Worm (Caenorhabditis elegans) whole organism, midembryonic: Measurements from ENCODE around the gene nhr-172.
"Not testable (repeated sequence)": the region's sequence is repeated elsewhere in the genome, so short reads cannot be mapped to it uniquely, and the experiment has no call there.

Source experiments
- T22C8.4 ChIP-seq: fragments of 200-800 bp; sonication (Bioruptor generic); IDR thresholded peaks from 2 replicates; pipeline ENCODE4 v1.3.6; 2022; ENCODE audit warnings: missing genetic modification characterization, missing compliant biosample characterization
- cog-1 ChIP-seq: sonication (generic microtip); optimal IDR thresholded peaks from 2 replicates; lab custom pipeline; 2016; ENCODE audit warnings: missing genetic modification characterization, missing compliant biosample characterization
- flt-1 ChIP-seq: fragments of 200-800 bp; sonication (Bioruptor generic); IDR thresholded peaks from 2 replicates; pipeline ENCODE4 v1.3.6; 2022; ENCODE audit warnings: missing genetic modification characterization, missing compliant biosample characterization
- klf-2 ChIP-seq: fragments of 200-800 bp; sonication (Bioruptor generic); conservative IDR thresholded peaks from 2 replicates; pipeline ENCODE4 v1.3.6; 2022; ENCODE audit warnings: missing genetic modification reagents, missing genetic modification characterization, missing compliant biosample characterization
- med-1 ChIP-seq: sonication (generic microtip); optimal IDR thresholded peaks from 2 replicates; lab custom pipeline; 2017; ENCODE audit warnings: missing genetic modification characterization, mild to moderate bottlenecking, missing compliant biosample characterization, antibody characterized with exemption, missing genetic modification reagents; ENCODE audit not compliant: insufficient read depth
- ref-1 ChIP-seq: fragments of 200-800 bp; sonication (Bioruptor generic); conservative IDR thresholded peaks from 2 replicates; pipeline ENCODE4 v1.3.6; 2022; ENCODE audit warnings: missing genetic modification reagents, missing genetic modification characterization, missing compliant biosample characterization
- tab-1 ChIP-seq: fragments of 200-800 bp; sonication (Bioruptor generic); IDR thresholded peaks from 2 replicates; pipeline ENCODE4 v1.3.6; 2022; ENCODE audit warnings: missing genetic modification characterization, missing compliant biosample characterization
- ztf-23 ChIP-seq: fragments of 200-800 bp; sonication (Bioruptor generic); IDR thresholded peaks from 2 replicates; pipeline ENCODE4 v1.3.6; 2022; ENCODE audit warnings: missing genetic modification reagents, missing genetic modification characterization, missing compliant biosample characterization
- ztf-29 ChIP-seq: fragments of 200-800 bp; sonication (Bioruptor generic); IDR thresholded peaks from 2 replicates; pipeline ENCODE4 v1.3.6; 2022; ENCODE audit warnings: missing genetic modification reagents, missing genetic modification characterization, missing compliant biosample characterization

nhr-172 gene

ce11 chrV:7492924-7493323 lies 15.9 kb upstream of the nhr-172 start, which contains the start of gene srbc-10:
srbc-10 (minus strand) TSS chrV:7493024.
- TF ChIP-seq cog-1 (tag; lab: Kevin White, UChicago) (no peak), flt-1 (no peak), ref-1 (GFP tag; lab: Robert Waterston, UW) (no peak), T22C8.4 (GFP tag; lab: Robert Waterston, UW) (no peak), med-1 (no peak), tab-1 (GFP tag; lab: Robert Waterston, UW) (no peak)

DNA sequence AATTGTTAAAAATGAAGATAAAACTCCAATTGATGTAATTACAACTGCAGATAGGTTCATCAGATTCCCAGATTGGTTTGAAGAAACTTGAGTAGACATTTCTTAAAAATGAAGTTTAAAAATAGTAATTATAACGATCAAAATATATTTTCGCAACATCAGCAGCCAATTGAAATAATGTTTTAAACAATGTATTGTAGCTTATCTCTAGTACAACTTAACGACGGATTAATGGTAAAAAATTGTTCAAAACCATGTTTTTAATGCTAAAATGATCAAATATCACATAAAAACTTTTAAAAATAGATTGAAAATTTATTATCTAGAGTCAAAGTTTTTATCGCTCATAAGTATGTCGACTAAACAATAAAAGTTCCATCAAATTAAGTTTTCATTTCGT lies 13.6 kb upstream of the nhr-172 start, which contains the start of gene srbc-11:
Gene srbc-11, minus strand, starts transcription at position 101 of the 400 bp plus-strand sequence.
- TF ChIP-seq cog-1 (tag; lab: Kevin White, UChicago) (no peak), ztf-23 (GFP tag; lab: Robert Waterston, UW) (no peak), tab-1 (GFP tag; lab: Robert Waterston, UW) (no peak), ref-1 (GFP tag; lab: Robert Waterston, UW) (no peak), med-1 (no peak), ztf-29 (GFP tag; lab: Robert Waterston, UW) (no peak), klf-2 (no peak), T22C8.4 (GFP tag; lab: Robert Waterston, UW) (no peak), flt-1 (no peak)

ce11 chrV:7497440-7497839 lies 11.4 kb upstream of the nhr-172 start, which contains the start of gene srh-79:
srh-79 (plus strand) TSS chrV:7497740.
- TF ChIP-seq ref-1 (GFP tag; lab: Robert Waterston, UW) (no peak), ztf-29 (GFP tag; lab: Robert Waterston, UW) (no peak), cog-1 (tag; lab: Kevin White, UChicago) (no peak), flt-1 (no peak), tab-1 (GFP tag; lab: Robert Waterston, UW) (no peak), T22C8.4 (GFP tag; lab: Robert Waterston, UW) (no peak), ztf-23 (GFP tag; lab: Robert Waterston, UW) (no peak), med-1 (no peak), klf-2 (no peak)

ce11 chrV:7501194-7501593 lies 7.6 kb upstream of the nhr-172 start:
- TF ChIP-seq tab-1 (GFP tag; lab: Robert Waterston, UW): no peak
- TF ChIP-seq ztf-29 (GFP tag; lab: Robert Waterston, UW): no peak
- TF ChIP-seq flt-1: no peak
- no peak for TF ChIP-seq ztf-23 (GFP tag; lab: Robert Waterston, UW)
- TF ChIP-seq ref-1 (GFP tag; lab: Robert Waterston, UW): no peak
- no peak for TF ChIP-seq T22C8.4 (GFP tag; lab: Robert Waterston, UW)
- no peak for TF ChIP-seq cog-1 (tag; lab: Kevin White, UChicago)
- no peak for TF ChIP-seq med-1
- no peak for TF ChIP-seq klf-2

- no peak for TF ChIP-seq klf-2
- no peak for TF ChIP-seq T22C8.4 (GFP tag; lab: Robert Waterston, UW)
- no peak for TF ChIP-seq ztf-23 (GFP tag; lab: Robert Waterston, UW)
- TF ChIP-seq cog-1 (tag; lab: Kevin White, UChicago): no peak
- TF ChIP-seq tab-1 (GFP tag; lab: Robert Waterston, UW): no peak
- TF ChIP-seq med-1: no peak
Measured at ce11 chrV:7504271-7504670, 4.5 kb upstream of the nhr-172 start, which contains the start of gene srh-229. srh-229 (minus strand) TSS chrV:7504371.

- TF ChIP-seq T22C8.4 (GFP tag; lab: Robert Waterston, UW) (no peak), flt-1 (no peak), klf-2 (no peak), tab-1 (GFP tag; lab: Robert Waterston, UW) (no peak), ztf-23 (GFP tag; lab: Robert Waterston, UW) (no peak), ztf-29 (GFP tag; lab: Robert Waterston, UW) (no peak), med-1 (no peak), cog-1 (tag; lab: Kevin White, UChicago) (no peak), ref-1 (GFP tag; lab: Robert Waterston, UW) (no peak)
Measured at ce11 chrV:7506207-7506606, 2.6 kb upstream of the nhr-172 start.

- not testable (repeated sequence) for TF ChIP-seq ref-1 (GFP tag; lab: Robert Waterston, UW); T22C8.4 (GFP tag; lab: Robert Waterston, UW); flt-1
Measured at ce11 chrV:7511465-7511864, 2.7 kb downstream of the nhr-172 start, which contains the start of gene nhr-171. nhr-171 (plus strand) TSS chrV:7511765.

- no peak for TF ChIP-seq ztf-23 (GFP tag; lab: Robert Waterston, UW)
- no peak for TF ChIP-seq klf-2
- TF ChIP-seq T22C8.4 (GFP tag; lab: Robert Waterston, UW): no peak
- TF ChIP-seq cog-1 (tag; lab: Kevin White, UChicago): no peak
- no peak for TF ChIP-seq flt-1
- no peak for TF ChIP-seq tab-1 (GFP tag; lab: Robert Waterston, UW)
- no peak for TF ChIP-seq ztf-29 (GFP tag; lab: Robert Waterston, UW)
- TF ChIP-seq ref-1 (GFP tag; lab: Robert Waterston, UW): no peak
- no peak for TF ChIP-seq med-1
Measured at ce11 chrV:7514939-7515338, 6.1 kb downstream of the nhr-172 start, which contains the start of gene srb-18. srb-18 (plus strand) TSS chrV:7515239.

DNA sequence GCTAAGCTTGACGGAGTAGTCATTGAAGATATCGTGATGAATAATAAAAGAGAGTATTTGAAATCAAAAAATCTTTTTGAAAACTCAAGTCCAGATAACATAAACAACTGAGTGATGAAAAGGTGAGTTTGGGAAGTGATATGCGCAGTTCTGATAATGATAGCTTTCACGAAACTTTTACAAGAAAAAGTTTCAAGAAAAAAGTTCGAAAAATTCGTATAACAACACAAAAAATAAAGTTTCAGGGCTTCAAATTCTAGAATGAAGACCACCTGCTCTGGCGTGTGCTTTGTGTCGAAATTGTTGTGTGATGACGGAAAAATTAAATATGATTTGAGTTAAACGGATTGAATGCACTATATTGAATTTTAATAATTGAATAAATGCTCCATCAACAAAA lies 11.3 kb downstream of the nhr-172 start, which contains the start of gene srb-19:
Gene srb-19, minus strand, starts transcription at position 101 of the 400 bp plus-strand sequence.
- TF ChIP-seq med-1 (no peak), ztf-29 (GFP tag; lab: Robert Waterston, UW) (no peak), flt-1 (no peak), T22C8.4 (GFP tag; lab: Robert Waterston, UW) (no peak), klf-2 (no peak), ref-1 (GFP tag; lab: Robert Waterston, UW) (no peak)

- no peak for TF ChIP-seq cog-1 (tag; lab: Kevin White, UChicago)
Measured at ce11 chrV:7521304-7521703, 12.5 kb downstream of the nhr-172 start.
